Worm (Caenorhabditis elegans) whole organism, L3 larva: ENCODE measurements around the gene yars-2.

Experiments
- ZK546.5 ChIP-seq: sonication (generic microtip); optimal IDR thresholded peaks from 2 replicates; lab custom pipeline; 2017; ENCODE audit warnings: missing biosample characterization, missing genetic modification characterization
- aly-2 ChIP-seq: fragments of 150-350 bp; optimal IDR thresholded peaks from 2 replicates; lab custom pipeline; 2014; ENCODE audit warnings: missing biosample characterization, missing genetic modification characterization
- ama-1 ChIP-seq: fragments of 150-350 bp; optimal IDR thresholded peaks from 2 replicates; lab custom pipeline; 2018
- ceh-16 ChIP-seq: sonication (generic microtip); optimal IDR thresholded peaks from 2 replicates; lab custom pipeline; 2017; ENCODE audit warnings: missing biosample characterization, missing genetic modification characterization
- ceh-28 ChIP-seq: fragments of 150-350 bp; optimal IDR thresholded peaks from 2 replicates; lab custom pipeline; 2014; ENCODE audit warnings: missing biosample characterization, missing genetic modification reagents, missing genetic modification characterization
- ceh-82 ChIP-seq: fragments of 150-350 bp; optimal IDR thresholded peaks from 2 replicates; lab custom pipeline; 2014; ENCODE audit warnings: missing biosample characterization, missing genetic modification characterization
- egl-27 ChIP-seq: sonication (generic microtip); optimal IDR thresholded peaks from 4 replicates; lab custom pipeline; 2017; ENCODE audit warnings: missing biosample characterization, missing genetic modification reagents, missing genetic modification characterization
- elt-1 ChIP-seq: fragments of 150-350 bp; optimal IDR thresholded peaks from 2 replicates; lab custom pipeline; 2014; ENCODE audit warnings: missing biosample characterization, missing genetic modification characterization
- elt-2 ChIP-seq: sonication (generic microtip); optimal IDR thresholded peaks from 2 replicates; lab custom pipeline; 2016; ENCODE audit warnings: missing genetic modification reagents, mild to moderate bottlenecking, missing genetic modification characterization, missing compliant biosample characterization
- eor-1 ChIP-seq, 2 experiments: fragments of 150-350 bp; optimal IDR thresholded peaks; 2 replicates each; lab custom pipeline; 2014 to 2018; ENCODE audit warnings: missing biosample characterization in 2 of 2, missing genetic modification characterization in 2 of 2
- fkh-10 ChIP-seq: sonication (generic microtip); optimal IDR thresholded peaks from 2 replicates; lab custom pipeline; 2017; ENCODE audit warnings: missing biosample characterization, missing genetic modification reagents, missing genetic modification characterization
- fkh-2 ChIP-seq: fragments of 150-350 bp; optimal IDR thresholded peaks from 2 replicates; lab custom pipeline; 2014; ENCODE audit warnings: missing biosample characterization, missing genetic modification reagents, missing genetic modification characterization
- jun-1 ChIP-seq: fragments of 150-350 bp; optimal IDR thresholded peaks from 2 replicates; lab custom pipeline; 2014; ENCODE audit warnings: missing biosample characterization, missing genetic modification reagents, missing genetic modification characterization
- lin-15B ChIP-seq: fragments of 150-350 bp; optimal IDR thresholded peaks from 2 replicates; lab custom pipeline; 2014; ENCODE audit warnings: missing biosample characterization, missing genetic modification characterization
- lin-39 ChIP-seq: fragments of 150-350 bp; optimal IDR thresholded peaks from 2 replicates; lab custom pipeline; 2018; ENCODE audit warnings: missing biosample characterization, missing genetic modification reagents, missing genetic modification characterization
- nfya-1 ChIP-seq: sonication (generic microtip); optimal IDR thresholded peaks from 2 replicates; lab custom pipeline; 2017; ENCODE audit warnings: missing genetic modification characterization, mild to moderate bottlenecking, missing compliant biosample characterization, antibody characterized with exemption, moderate library complexity; ENCODE audit not compliant: insufficient read depth
- nhr-11 ChIP-seq: fragments of 150-350 bp; optimal IDR thresholded peaks from 2 replicates; lab custom pipeline; 2014; ENCODE audit warnings: missing biosample characterization, missing genetic modification characterization
- nhr-23 ChIP-seq: fragments of 150-350 bp; optimal IDR thresholded peaks from 2 replicates; lab custom pipeline; 2014; ENCODE audit warnings: missing biosample characterization, missing genetic modification reagents, missing genetic modification characterization
- nhr-25 ChIP-seq: sonication (generic microtip); optimal IDR thresholded peaks from 2 replicates; lab custom pipeline; 2017; ENCODE audit warnings: missing biosample characterization, missing genetic modification characterization
- nhr-28 ChIP-seq: fragments of 150-350 bp; optimal IDR thresholded peaks from 2 replicates; lab custom pipeline; 2014; ENCODE audit warnings: missing biosample characterization, missing genetic modification characterization
- nhr-67 ChIP-seq: fragments of 150-350 bp; optimal IDR thresholded peaks from 2 replicates; lab custom pipeline; 2014; ENCODE audit warnings: missing biosample characterization, missing genetic modification characterization
- nhr-76 ChIP-seq: fragments of 150-350 bp; sonication (generic microtip); optimal IDR thresholded peaks from 5 replicates; lab custom pipeline; 2014; ENCODE audit warnings: missing biosample characterization, missing genetic modification characterization
- nhr-77 ChIP-seq: fragments of 150-350 bp; optimal IDR thresholded peaks from 2 replicates; lab custom pipeline; 2014; ENCODE audit warnings: missing biosample characterization, missing genetic modification characterization
- pha-4 ChIP-seq: fragments of 150-350 bp; optimal IDR thresholded peaks from 2 replicates; lab custom pipeline; 2014; ENCODE audit warnings: missing biosample characterization, missing genetic modification reagents, missing genetic modification characterization
- pqm-1 ChIP-seq: fragments of 150-350 bp; optimal IDR thresholded peaks from 2 replicates; lab custom pipeline; 2017; ENCODE audit warnings: missing biosample characterization, missing genetic modification characterization, inconsistent platforms
- sea-2 ChIP-seq: fragments of 150-350 bp; sonication (generic microtip); optimal IDR thresholded peaks from 4 replicates; lab custom pipeline; 2014; ENCODE audit warnings: missing biosample characterization, missing genetic modification reagents, missing genetic modification characterization
- skn-1 ChIP-seq: fragments of 150-350 bp; optimal IDR thresholded peaks from 2 replicates; lab custom pipeline; 2014; ENCODE audit warnings: missing biosample characterization, missing genetic modification characterization
- snpc-4 ChIP-seq: fragments of 150-350 bp; optimal IDR thresholded peaks from 2 replicates; lab custom pipeline; 2014; ENCODE audit warnings: missing biosample characterization, missing genetic modification characterization
- tbx-2 ChIP-seq: sonication (generic microtip); optimal IDR thresholded peaks from 2 replicates; lab custom pipeline; 2016; ENCODE audit warnings: mild to moderate bottlenecking, missing genetic modification characterization, missing compliant biosample characterization
- unc-39 ChIP-seq: sonication (generic microtip); optimal IDR thresholded peaks from 4 replicates; lab custom pipeline; 2017; ENCODE audit warnings: missing biosample characterization, missing genetic modification characterization
- ztf-11 ChIP-seq: fragments of 150-350 bp; optimal IDR thresholded peaks from 2 replicates; lab custom pipeline; 2014; ENCODE audit warnings: missing biosample characterization, missing genetic modification characterization

Gene yars-2

DNA sequence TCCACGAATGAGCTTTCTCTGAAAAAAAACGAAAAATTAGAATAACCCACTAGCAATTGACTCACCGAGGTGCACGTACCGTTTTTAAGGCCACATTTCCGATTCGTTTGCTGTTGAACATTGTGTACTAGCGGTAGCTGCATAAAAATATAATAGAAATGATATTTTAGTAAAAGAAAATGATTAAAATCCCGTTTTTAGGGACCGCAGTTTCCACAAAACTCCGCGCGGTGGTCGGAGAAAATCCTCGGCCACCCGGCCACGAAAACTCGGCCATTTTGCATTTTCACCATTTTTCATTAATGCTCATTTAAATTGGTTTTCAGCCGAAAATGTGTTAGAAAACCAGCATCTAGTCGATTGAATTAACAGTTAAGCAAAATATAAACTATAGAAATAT, at the start of gene yars-2:
Gene yars-2, minus strand, starts transcription at position 249 of the 400 bp plus-strand sequence.
- TF ChIP-seq nfya-1 (peak; percentile 10), lin-15B (tag; lab: Kevin White, UChicago) (peak; percentile 27), pha-4 (tag; lab: Kevin White, UChicago) (peak; percentile 26), ZK546.5 (tag; lab: Kevin White, UChicago) (no peak)

DNA sequence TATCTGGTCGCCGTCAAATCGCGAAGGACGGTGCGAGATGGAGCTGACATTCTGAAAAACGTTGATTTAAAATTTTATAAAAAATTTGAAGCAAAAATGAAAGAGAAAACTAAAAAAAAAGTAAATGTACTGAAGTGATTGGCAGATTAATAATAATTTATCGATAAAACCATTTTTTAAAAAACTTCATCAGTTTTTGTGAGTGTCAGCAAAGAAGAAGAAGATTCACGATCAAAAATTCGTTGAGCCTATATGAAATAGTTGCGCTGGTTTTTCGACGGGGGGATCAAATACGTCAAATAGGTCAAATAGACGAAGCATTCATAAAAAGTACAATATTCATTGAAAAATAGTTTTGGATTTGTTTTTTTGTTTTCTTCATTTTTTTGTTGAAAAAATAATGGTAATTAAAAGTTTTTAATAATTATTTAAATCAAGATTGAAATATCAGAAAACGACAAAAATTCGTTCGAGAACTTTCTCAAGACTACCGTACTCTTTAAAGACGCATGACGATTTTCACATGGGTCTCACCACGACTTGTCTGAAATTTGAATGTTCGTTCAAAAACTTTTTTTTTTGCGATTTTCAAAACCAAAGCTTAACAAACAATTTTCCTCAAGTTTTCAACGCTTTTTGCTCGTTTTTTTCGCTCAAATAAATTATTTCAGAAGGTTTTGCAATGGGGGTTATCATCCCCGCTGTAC, 48.1 kb upstream of the yars-2 start, which contains the start of the genes memi-1 and cyp-31A3:
Gene memi-1, minus strand, starts transcription at position 51 of the 707 bp plus-strand sequence.
Gene cyp-31A3, plus strand, starts transcription at position 672 of the 707 bp plus-strand sequence.
- TF ChIP-seq lin-39 (no peak), nhr-67 (tag; lab: Kevin White, UChicago) (no peak), nhr-76 (tag; lab: Kevin White, UChicago) (no peak), eor-1 (tag; optimal IDR thresholded peaks at IDR 0.05; lab: Kevin White, UChicago) (no peak), nhr-11 (no peak), skn-1 (no peak)
- TF ChIP-seq, all 47 proteins: peak for 0

ce11 chrIV:4758659-4759058, 46.2 kb upstream of the yars-2 start, which contains the start of gene Y17G9B.8:
Gene Y17G9B.8, minus strand, starts transcription at chrIV:4758840.
- TF ChIP-seq nfya-1, result no peak
- no peak for TF ChIP-seq nhr-23 (tag; lab: Kevin White, UChicago)
- no peak for TF ChIP-seq ceh-82 (tag; lab: Kevin White, UChicago)
- TF ChIP-seq ceh-16 (tag; lab: Kevin White, UChicago), result no peak
- no peak for TF ChIP-seq ztf-11 (tag; lab: Kevin White, UChicago)
- no peak for TF ChIP-seq skn-1
- no peak for TF ChIP-seq tbx-2 (tag; lab: Kevin White, UChicago)
- no peak for TF ChIP-seq snpc-4 (tag; lab: Kevin White, UChicago)
- TF ChIP-seq ZK546.5 (tag; lab: Kevin White, UChicago), result no peak
- TF ChIP-seq ama-1 (lab: Kevin White, UChicago), result no peak
- no peak for TF ChIP-seq nhr-77
- TF ChIP-seq jun-1 (tag; lab: Kevin White, UChicago), result no peak
- no peak for TF ChIP-seq ceh-28 (tag; lab: Kevin White, UChicago)
- no peak for TF ChIP-seq sea-2

- TF ChIP-seq elt-1 (tag; lab: Kevin White, UChicago) (no peak), ama-1 (lab: Kevin White, UChicago) (no peak), nhr-77 (no peak), ztf-11 (tag; lab: Kevin White, UChicago) (no peak), jun-1 (tag; lab: Kevin White, UChicago) (no peak), nhr-76 (tag; lab: Kevin White, UChicago) (no peak), aly-2 (no peak), pqm-1 (no peak), nhr-28 (tag; lab: Kevin White, UChicago) (no peak), snpc-4 (tag; lab: Kevin White, UChicago) (no peak), fkh-2 (tag; lab: Kevin White, UChicago) (no peak), nhr-25 (tag; lab: Kevin White, UChicago) (no peak), nhr-23 (tag; lab: Kevin White, UChicago) (no peak)
These were observed 43.7 kb upstream of the yars-2 start, which contains the start of the genes fbxb-77 and Y17G9B.11 for ce11 chrIV:4755929-4756655. Gene fbxb-77, minus strand, starts transcription at chrIV:4756157. Gene Y17G9B.11, plus strand, starts transcription at chrIV:4756605.

DNA sequence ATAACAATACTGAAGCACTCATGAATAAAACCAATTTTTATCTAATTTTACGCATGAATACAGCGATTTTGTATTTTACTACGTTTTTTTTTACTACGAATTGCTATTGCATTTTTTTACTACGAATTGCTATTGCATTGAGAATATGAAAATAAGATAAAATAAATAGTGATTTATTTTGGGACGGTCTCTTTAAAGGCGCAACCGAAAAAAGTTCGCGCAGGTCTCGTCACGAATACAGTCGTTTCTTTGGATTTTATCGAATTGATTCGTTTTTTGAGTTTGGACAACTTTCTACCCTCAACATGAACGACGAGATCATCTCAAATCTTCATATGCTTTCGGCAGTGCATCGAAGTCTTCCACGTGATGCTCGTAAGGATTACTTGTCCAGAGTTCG, 39.4 kb upstream of the yars-2 start, which contains the start of gene Y17G9B.4:
Gene Y17G9B.4, plus strand, starts transcription at position 306 of the 400 bp plus-strand sequence.
- TF ChIP-seq ama-1 (lab: Kevin White, UChicago), result no peak
- no peak for TF ChIP-seq egl-27
- TF ChIP-seq nhr-76 (tag; lab: Kevin White, UChicago), result no peak
- TF ChIP-seq nhr-77, result no peak
- TF ChIP-seq fkh-10, result no peak
- no peak for TF ChIP-seq nfya-1
- no peak for TF ChIP-seq pqm-1
- no peak for TF ChIP-seq snpc-4 (tag; lab: Kevin White, UChicago)
- TF ChIP-seq pha-4 (tag; lab: Kevin White, UChicago), result no peak
- no peak for TF ChIP-seq elt-2 (tag; lab: Kevin White, UChicago)
- no peak for TF ChIP-seq tbx-2 (tag; lab: Kevin White, UChicago)
- no peak for TF ChIP-seq ceh-16 (tag; lab: Kevin White, UChicago)
- TF ChIP-seq nhr-25 (tag; lab: Kevin White, UChicago), result no peak
- no peak for TF ChIP-seq unc-39 (tag; lab: Kevin White, UChicago)
- TF ChIP-seq lin-15B (tag; lab: Kevin White, UChicago), result no peak
- no peak for TF ChIP-seq aly-2
- TF ChIP-seq nhr-11, result no peak
- TF ChIP-seq skn-1, result no peak
